Worm (Caenorhabditis elegans): ENCODE data around the gene C04G2.5.

C04G2.5 gene

ce11 chrIV:10063941-10064340, 31.1 kb downstream of the C04G2.5 start:
- no peak for TF ChIP-seq unc-62 (GFP tag; optimal IDR thresholded peaks at IDR 0.05)

DNA sequence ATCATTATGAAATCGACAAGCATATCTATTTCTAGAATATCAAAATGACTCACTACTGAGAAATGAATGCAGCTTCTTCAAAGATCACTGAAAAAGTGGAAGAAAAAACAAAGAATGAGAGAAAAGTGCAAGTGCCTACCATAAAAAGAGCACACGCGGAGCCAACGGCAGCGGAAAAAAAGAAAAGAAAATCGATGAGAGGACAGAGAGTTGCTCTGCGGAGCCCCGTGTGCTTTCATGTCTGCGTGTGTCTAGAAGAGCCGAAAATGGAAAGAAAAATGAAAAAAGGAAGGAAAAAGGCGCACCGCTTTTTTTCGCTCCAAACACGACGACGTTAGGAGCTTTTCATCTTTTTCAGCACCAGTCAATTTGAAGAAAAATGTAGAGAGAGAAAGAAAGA, 32.3 kb downstream of the C04G2.5 start, which contains the start of gene ipla-7:
Gene ipla-7 (minus strand): TSS at position 122 of the 400 bp plus-strand sequence.
- TF ChIP-seq unc-62 (GFP tag; optimal IDR thresholded peaks at IDR 0.05) = no peak

DNA sequence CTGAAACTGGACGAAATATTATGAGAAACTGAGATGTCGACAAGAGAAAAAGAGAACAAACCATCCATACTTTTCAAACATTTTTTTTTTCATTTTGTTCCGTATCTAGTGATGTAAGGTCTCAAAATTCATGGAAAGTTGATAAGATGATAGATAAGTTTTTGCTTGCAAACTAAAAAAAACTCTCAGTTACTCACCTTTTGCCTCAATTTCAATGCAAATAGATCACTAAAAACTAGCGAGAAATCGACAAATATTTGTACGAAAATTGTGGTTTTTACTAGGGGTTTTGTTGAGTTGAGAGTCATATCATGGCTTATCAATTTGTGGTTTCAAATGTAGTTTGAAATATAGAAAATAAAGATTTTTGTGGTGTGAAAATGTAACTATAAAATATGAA, 34.3 kb downstream of the C04G2.5 start:
- no peak for TF ChIP-seq unc-62 (GFP tag; optimal IDR thresholded peaks at IDR 0.05)

- no peak for TF ChIP-seq unc-62 (GFP tag; optimal IDR thresholded peaks at IDR 0.05)
Observed at ce11 chrIV:10059175-10059574, 35.9 kb downstream of the C04G2.5 start.

DNA sequence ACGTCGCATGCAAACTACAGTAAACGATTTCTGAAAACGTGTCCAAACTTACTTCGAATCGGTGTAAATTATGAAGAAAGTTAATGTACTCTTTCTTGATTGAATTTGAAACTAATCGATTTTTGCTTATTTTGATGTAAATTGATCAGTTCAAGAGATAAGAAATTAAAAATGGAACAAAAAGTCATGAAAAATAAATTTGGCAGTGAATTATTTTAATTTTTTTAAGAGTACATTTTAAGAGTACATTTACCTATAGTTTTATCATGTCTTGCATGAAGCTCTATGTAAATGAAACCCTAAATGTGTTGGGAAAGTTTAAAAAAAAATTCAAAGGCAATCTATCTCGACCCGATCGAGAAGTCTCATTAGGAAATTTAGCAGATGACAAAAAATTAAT, 38.9 kb downstream of the C04G2.5 start, which contains the start of gene T04B2.7:
Gene T04B2.7 (minus strand): TSS at position 101 of the 400 bp plus-strand sequence.
- TF ChIP-seq unc-62 (GFP tag; optimal IDR thresholded peaks at IDR 0.05) = no peak

- TF ChIP-seq unc-62 (GFP tag; optimal IDR thresholded peaks at IDR 0.05) = no peak
Observed at ce11 chrIV:10053550-10053949, 41.5 kb downstream of the C04G2.5 start, which contains the start of gene srv-12. TSS of gene srv-12 (minus strand) at chrIV:10053650.

- TF ChIP-seq unc-62 (GFP tag; optimal IDR thresholded peaks at IDR 0.05) = no peak
Observed at ce11 chrIV:10051088-10051487, 44.0 kb downstream of the C04G2.5 start, which contains the start of gene T04B2.8. TSS of gene T04B2.8 (minus strand) at chrIV:10051188.

- TF ChIP-seq unc-62 (GFP tag; optimal IDR thresholded peaks at IDR 0.05) = no peak
Observed at ce11 chrIV:10048268-10048667, 46.8 kb downstream of the C04G2.5 start.

- TF ChIP-seq unc-62 (GFP tag; optimal IDR thresholded peaks at IDR 0.05) = no peak
Observed at ce11 chrIV:10047108-10047507, 48.0 kb downstream of the C04G2.5 start, which contains the start of gene T04B2.3. TSS of gene T04B2.3 (plus strand) at chrIV:10047408.

ce11 chrIV:10046005-10046404, 49.1 kb downstream of the C04G2.5 start:
- no peak for TF ChIP-seq unc-62 (GFP tag; optimal IDR thresholded peaks at IDR 0.05)
